Fruit fly (Drosophila melanogaster): ENCODE data around the gene Jupiter.

The Jupiter gene

dm6 chr3R:11614107-11614506 is 5.6 kb downstream of the Jupiter start:
- TF ChIP-seq EcR (GFP tag; optimal IDR thresholded peaks at IDR 0.05): peak; percentile 89
- TF ChIP-seq CG4496 (GFP tag; IDR thresholded peaks at IDR 0.05): 0 out of 3 replicates have a peak, but pooled peaks have one; percentile 12
- no peak for TF ChIP-seq CG12605 (GFP tag; IDR thresholded peaks at IDR 0.05)
- TF ChIP-seq Snoo (tag; optimal IDR thresholded peaks at IDR 0.05): no peak
- peak; percentile 24 for TF ChIP-seq CG13204 (GFP tag; optimal IDR thresholded peaks at IDR 0.05)

dm6 chr3R:11613252-11614036 is 6.3 kb downstream of the Jupiter start:
- TF ChIP-seq Ets98B (GFP tag; IDR thresholded peaks at IDR 0.05) (no peak), Snoo (tag; optimal IDR thresholded peaks at IDR 0.05) (peak; percentile 42), CG15710 (tag; optimal IDR thresholded peaks at IDR 0.05) (peak; percentile 30), D1 (tag; optimal IDR thresholded peaks at IDR 0.05) (peak; percentile 35)

- TF ChIP-seq Pif1B (GFP tag; optimal IDR thresholded peaks at IDR 0.05) (no peak), CG10348 (GFP tag; IDR thresholded peaks at IDR 0.05) (no peak), CG8301 (tag; optimal IDR thresholded peaks at IDR 0.05) (peak; percentile 14), CG32121 (GFP tag; IDR thresholded peaks at IDR 0.05) (no peak), Pif1A (GFP tag; optimal IDR thresholded peaks at IDR 0.05) (no peak), CG15710 (tag; optimal IDR thresholded peaks at IDR 0.05) (no peak), CG12605 (GFP tag; IDR thresholded peaks at IDR 0.05) (no peak), CG14655 (GFP tag; optimal IDR thresholded peaks at IDR 0.05) (peak; percentile 5), D1 (tag; optimal IDR thresholded peaks at IDR 0.05) (no peak)
Observed at dm6 chr3R:11612467-11612866, 7.2 kb downstream of the Jupiter start.

dm6 chr3R:11606679-11607078 is 13.0 kb downstream of the Jupiter start:
- TF ChIP-seq CG8301 (tag; optimal IDR thresholded peaks at IDR 0.05): peak; percentile 38
- TF ChIP-seq CG17806 (tag; optimal IDR thresholded peaks at IDR 0.05): no peak
- TF ChIP-seq CG32121 (GFP tag; IDR thresholded peaks at IDR 0.05): peak; percentile 40; the same call in 1 of the 2 replicates
- TF ChIP-seq CG4496 (GFP tag; IDR thresholded peaks at IDR 0.05): peak; percentile 48; the same call in 1 of the 3 replicates
- no peak for TF ChIP-seq Snoo (tag; optimal IDR thresholded peaks at IDR 0.05)
- peak; percentile 76 for TF ChIP-seq fd96Ca (GFP tag; IDR thresholded peaks at IDR 0.05)
- peak; percentile 68 for TF ChIP-seq CG14655 (GFP tag; optimal IDR thresholded peaks at IDR 0.05)
- TF ChIP-seq CG9948 (tag; optimal IDR thresholded peaks at IDR 0.05): peak; percentile 10
- TF ChIP-seq CG34367 (tag; optimal IDR thresholded peaks at IDR 0.05): no peak

- peak; percentile 26 for TF ChIP-seq CG8301 (tag; optimal IDR thresholded peaks at IDR 0.05)
- peak; percentile 65 for TF ChIP-seq Pif1B (GFP tag; optimal IDR thresholded peaks at IDR 0.05)
- TF ChIP-seq Snoo (tag; optimal IDR thresholded peaks at IDR 0.05): peak; percentile 32
- TF ChIP-seq CG32121 (GFP tag; IDR thresholded peaks at IDR 0.05): peak; percentile 48; the same call in 1 of the 2 replicates
- peak; percentile 26 for TF ChIP-seq CG8159 (tag; optimal IDR thresholded peaks at IDR 0.05)
- TF ChIP-seq CG12605 (GFP tag; IDR thresholded peaks at IDR 0.05): peak; percentile 90
- peak; percentile 73; the same call in 2 of the 3 replicates for TF ChIP-seq fd96Ca (GFP tag; IDR thresholded peaks at IDR 0.05)
- TF ChIP-seq gl (tag; optimal IDR thresholded peaks at IDR 0.05): peak; percentile 51
- peak; percentile 72; the same call in 1 of the 2 replicates for TF ChIP-seq Ets98B (GFP tag; IDR thresholded peaks at IDR 0.05)
- peak; percentile 45 for TF ChIP-seq Pif1A (GFP tag; optimal IDR thresholded peaks at IDR 0.05)
- TF ChIP-seq CG4496 (GFP tag; IDR thresholded peaks at IDR 0.05): peak; percentile 64
- peak; percentile 64 for TF ChIP-seq CG13204 (GFP tag; optimal IDR thresholded peaks at IDR 0.05)
- no peak for TF ChIP-seq CG9948 (tag; optimal IDR thresholded peaks at IDR 0.05)
- peak; percentile 6 for TF ChIP-seq CG15710 (tag; optimal IDR thresholded peaks at IDR 0.05)
- no peak for TF ChIP-seq rn (GFP tag; IDR thresholded peaks at IDR 0.05)
- peak; percentile 8 for TF ChIP-seq CG17806 (tag; optimal IDR thresholded peaks at IDR 0.05)
- TF ChIP-seq CG10348 (GFP tag; IDR thresholded peaks at IDR 0.05): no peak
- TF ChIP-seq EcR (GFP tag; optimal IDR thresholded peaks at IDR 0.05): peak; percentile 50
- TF ChIP-seq CG34367 (tag; optimal IDR thresholded peaks at IDR 0.05): peak; percentile 0
- no peak for TF ChIP-seq D1 (tag; optimal IDR thresholded peaks at IDR 0.05)
- peak; percentile 46 for TF ChIP-seq CG14655 (GFP tag; optimal IDR thresholded peaks at IDR 0.05)
Observed at dm6 chr3R:11604654-11605436, 14.9 kb downstream of the Jupiter start.

dm6 chr3R:11603136-11603535 is 16.6 kb downstream of the Jupiter start:
- no peak; the same call in 1 of the 2 replicates for TF ChIP-seq CG32121 (GFP tag; IDR thresholded peaks at IDR 0.05)
- TF ChIP-seq EcR (GFP tag; optimal IDR thresholded peaks at IDR 0.05): peak; percentile 70
